Worm (Caenorhabditis elegans): ENCODE results near the gene mrps-18.C.

ce11 chrII:6695388-6695787 is 40.6 kb upstream of the mrps-18.C start, which contains the start of gene C18H9.5:
- TF ChIP-seq sea-2 (GFP tag; optimal IDR thresholded peaks at IDR 0.05) = no peak
- TF ChIP-seq aly-2 (tag; optimal IDR thresholded peaks at IDR 0.05) = no peak
- no peak for TF ChIP-seq nhr-11 (tag; optimal IDR thresholded peaks at IDR 0.05)
- TF ChIP-seq ceh-82 (tag; optimal IDR thresholded peaks at IDR 0.05) = no peak
- no peak for TF ChIP-seq ZK546.5 (tag; optimal IDR thresholded peaks at IDR 0.05)

Data from whole organism, L3 larva.